Fruit fly (Drosophila melanogaster) whole organism, prepupa: ENCODE data around the gene Usp5.

ENCODE experiments used
- Blimp-1 ChIP-seq: fragments of 200-800 bp; sonication (Bioruptor generic); optimal IDR thresholded peaks from 3 replicates; lab custom pipeline; 2017; ENCODE audit warnings: missing biosample characterization, missing genetic modification characterization, mild to moderate bottlenecking, moderate library complexity, missing genetic modification reagents
- CG10631 ChIP-seq: fragments of 200-800 bp; sonication (Bioruptor generic); optimal IDR thresholded peaks from 2 replicates; lab custom pipeline; 2016; ENCODE audit warnings: missing biosample characterization, missing genetic modification characterization
- CG11762 ChIP-seq: fragments of 200-800 bp; sonication (Bioruptor generic); optimal IDR thresholded peaks from 3 replicates; lab custom pipeline; 2016; ENCODE audit warnings: missing biosample characterization, missing genetic modification characterization; ENCODE audit not compliant: insufficient read depth
- CG15336 ChIP-seq: fragments of 200-800 bp; sonication (Bioruptor generic); IDR thresholded peaks from 2 replicates; pipeline ENCODE4 v1.3.6; 2022; ENCODE audit warnings: missing biosample characterization, missing genetic modification characterization
- CG3032 ChIP-seq: fragments of 200-800 bp; optimal IDR thresholded peaks from 2 replicates; lab custom pipeline; 2019; ENCODE audit warnings: missing biosample characterization, mild to moderate bottlenecking, missing genetic modification characterization, moderate library complexity
- CG31627 ChIP-seq: fragments of 200-800 bp; sonication (Bioruptor generic); optimal IDR thresholded peaks from 3 replicates; lab custom pipeline; 2016; ENCODE audit warnings: missing biosample characterization, missing genetic modification characterization
- CG32006 ChIP-seq: fragments of 200-800 bp; sonication (Bioruptor generic); optimal IDR thresholded peaks from 3 replicates; lab custom pipeline; 2017; ENCODE audit warnings: missing biosample characterization, mild to moderate bottlenecking, missing genetic modification characterization
- CG34406 ChIP-seq: fragments of 200-800 bp; sonication (Bioruptor generic); optimal IDR thresholded peaks from 3 replicates; lab custom pipeline; 2016; ENCODE audit warnings: missing biosample characterization, missing genetic modification characterization
- CG4318 ChIP-seq: fragments of 200-800 bp; sonication (Bioruptor generic); optimal IDR thresholded peaks from 3 replicates; lab custom pipeline; 2017; ENCODE audit warnings: missing biosample characterization, mild to moderate bottlenecking, missing genetic modification characterization
- CG6163 ChIP-seq: fragments of 200-800 bp; sonication (Bioruptor generic); IDR thresholded peaks from 3 replicates; pipeline ENCODE4 v1.3.6; 2022; ENCODE audit warnings: missing biosample characterization, missing genetic modification characterization
- CG6276 ChIP-seq: fragments of 200-800 bp; sonication (Bioruptor generic); optimal IDR thresholded peaks from 2 replicates; lab custom pipeline; 2017; ENCODE audit warnings: missing biosample characterization, mild to moderate bottlenecking, missing genetic modification characterization
- CG6792 ChIP-seq: fragments of 200-800 bp; sonication (Bioruptor generic); optimal IDR thresholded peaks from 3 replicates; lab custom pipeline; 2016; ENCODE audit warnings: missing biosample characterization, missing genetic modification characterization
- CG6808 ChIP-seq: fragments of 200-800 bp; sonication (Bioruptor generic); optimal IDR thresholded peaks from 3 replicates; lab custom pipeline; 2017; ENCODE audit warnings: missing biosample characterization, missing genetic modification characterization, mild to moderate bottlenecking, moderate library complexity, missing genetic modification reagents
- CG6854 ChIP-seq: fragments of 200-800 bp; sonication (Bioruptor generic); optimal IDR thresholded peaks from 2 replicates; lab custom pipeline; 2017; ENCODE audit warnings: missing biosample characterization, mild to moderate bottlenecking, missing genetic modification characterization
- CG7368 ChIP-seq: fragments of 200-800 bp; sonication (Bioruptor generic); optimal IDR thresholded peaks from 3 replicates; lab custom pipeline; 2016; ENCODE audit warnings: missing biosample characterization, missing genetic modification characterization
- CG8319 ChIP-seq: fragments of 200-800 bp; sonication (Bioruptor generic); optimal IDR thresholded peaks from 3 replicates; lab custom pipeline; 2016; ENCODE audit warnings: missing biosample characterization, missing genetic modification characterization
- CG9139 ChIP-seq: fragments of 200-800 bp; sonication (Bioruptor generic); optimal IDR thresholded peaks from 3 replicates; lab custom pipeline; 2017; ENCODE audit warnings: missing biosample characterization, mild to moderate bottlenecking, missing genetic modification characterization
- Eip75B ChIP-seq: fragments of 200-800 bp; sonication (Bioruptor generic); optimal IDR thresholded peaks from 3 replicates; lab custom pipeline; 2016; ENCODE audit warnings: missing biosample characterization, missing genetic modification characterization
- Eip78C ChIP-seq: fragments of 200-800 bp; sonication (Bioruptor generic); peaks from one replicate; lab custom pipeline; 2016; ENCODE audit warnings: missing biosample characterization, missing genetic modification characterization
- Eip93F ChIP-seq: fragments of 200-800 bp; sonication (Bioruptor generic); optimal IDR thresholded peaks from 2 replicates; lab custom pipeline; 2016; ENCODE audit warnings: missing biosample characterization, mild to moderate bottlenecking, missing genetic modification characterization
- Ets21C ChIP-seq: fragments of 200-800 bp; sonication (Bioruptor generic); optimal IDR thresholded peaks from 3 replicates; lab custom pipeline; 2016; ENCODE audit warnings: missing biosample characterization, missing genetic modification characterization
- Hr39 ChIP-seq: fragments of 200-800 bp; sonication (Bioruptor generic); optimal IDR thresholded peaks from 2 replicates; lab custom pipeline; 2016; ENCODE audit warnings: missing biosample characterization, missing genetic modification characterization
- Hr4 ChIP-seq: fragments of 200-800 bp; sonication (Bioruptor generic); optimal IDR thresholded peaks from 3 replicates; lab custom pipeline; 2016; ENCODE audit warnings: missing biosample characterization, missing genetic modification characterization
- Lpt ChIP-seq: fragments of 200-800 bp; sonication (Bioruptor generic); optimal IDR thresholded peaks from 3 replicates; lab custom pipeline; 2016; ENCODE audit warnings: missing biosample characterization, missing genetic modification characterization
- Met ChIP-seq: fragments of 200-800 bp; sonication (Bioruptor generic); optimal IDR thresholded peaks from 3 replicates; lab custom pipeline; 2016; ENCODE audit warnings: missing biosample characterization, missing genetic modification characterization
- Smox ChIP-seq: fragments of 200-800 bp; sonication (Bioruptor generic); optimal IDR thresholded peaks from 3 replicates; lab custom pipeline; 2016; ENCODE audit warnings: missing biosample characterization, missing genetic modification characterization
- Sox102F ChIP-seq: fragments of 200-800 bp; sonication (Bioruptor generic); optimal IDR thresholded peaks from 2 replicates; lab custom pipeline; 2016; ENCODE audit warnings: missing biosample characterization, mild to moderate bottlenecking, missing genetic modification characterization
- Sox14 ChIP-seq: fragments of 200-800 bp; sonication (Bioruptor generic); optimal IDR thresholded peaks from 3 replicates; lab custom pipeline; 2016; ENCODE audit warnings: missing biosample characterization, missing genetic modification characterization
- Sox15 ChIP-seq: fragments of 200-800 bp; sonication (Bioruptor generic); optimal IDR thresholded peaks from 3 replicates; lab custom pipeline; 2016; ENCODE audit warnings: missing biosample characterization, missing genetic modification characterization
- acj6 ChIP-seq: fragments of 200-800 bp; sonication (Bioruptor generic); optimal IDR thresholded peaks from 3 replicates; lab custom pipeline; 2016; ENCODE audit warnings: missing biosample characterization, missing genetic modification characterization
- cyc ChIP-seq: fragments of 200-800 bp; sonication (Bioruptor generic); optimal IDR thresholded peaks from 3 replicates; lab custom pipeline; 2016; ENCODE audit warnings: missing biosample characterization, missing genetic modification characterization
- dsx ChIP-seq: fragments of 200-800 bp; optimal IDR thresholded peaks from 3 replicates; lab custom pipeline; 2019; ENCODE audit warnings: missing biosample characterization, mild to moderate bottlenecking, missing genetic modification characterization, moderate library complexity; ENCODE audit not compliant: poor library complexity, severe bottlenecking
- eg ChIP-seq: fragments of 200-800 bp; sonication (Bioruptor generic); IDR thresholded peaks from 3 replicates; pipeline ENCODE4 v1.3.6; 2022; ENCODE audit warnings: missing biosample characterization, missing genetic modification characterization
- esn ChIP-seq: fragments of 200-800 bp; sonication (Bioruptor generic); optimal IDR thresholded peaks from 2 replicates; lab custom pipeline; 2016; ENCODE audit warnings: missing biosample characterization, mild to moderate bottlenecking, missing genetic modification characterization, moderate library complexity
- fkh ChIP-seq: fragments of 200-800 bp; sonication (Bioruptor generic); optimal IDR thresholded peaks from 3 replicates; lab custom pipeline; 2017; ENCODE audit warnings: missing biosample characterization, mild to moderate bottlenecking, missing genetic modification characterization, moderate library complexity
- lz ChIP-seq: fragments of 200-800 bp; sonication (Bioruptor generic); optimal IDR thresholded peaks from 3 replicates; lab custom pipeline; 2016; ENCODE audit warnings: missing biosample characterization, missing genetic modification characterization
- pdm3 ChIP-seq: fragments of 200-800 bp; sonication (Bioruptor generic); optimal IDR thresholded peaks from 3 replicates; lab custom pipeline; 2016; ENCODE audit warnings: missing biosample characterization, missing genetic modification characterization
- salr ChIP-seq, 2 experiments: fragments of 200-800 bp; sonication (Bioruptor generic); optimal IDR thresholded peaks; 3 replicates each; lab custom pipeline; 2016 to 2018; ENCODE audit warnings: missing biosample characterization in 2 of 2, missing genetic modification characterization in 2 of 2, mild to moderate bottlenecking in 1 of 2
- ss ChIP-seq, 2 experiments: fragments of 200-800 bp; sonication (Bioruptor generic); optimal IDR thresholded peaks; 2 replicates in 1 of 2; 3 replicates in 1 of 2; lab custom pipeline; 2017 to 2018; ENCODE audit warnings: mild to moderate bottlenecking in 2 of 2, missing biosample characterization in 2 of 2, missing genetic modification characterization in 2 of 2, moderate library complexity in 1 of 2
- svp ChIP-seq: fragments of 200-800 bp; sonication (Bioruptor generic); peaks from one replicate; lab custom pipeline; 2016; ENCODE audit warnings: missing biosample characterization, missing genetic modification characterization
- topi ChIP-seq: fragments of 200-800 bp; sonication (Bioruptor generic); optimal IDR thresholded peaks from 3 replicates; lab custom pipeline; 2016; ENCODE audit warnings: missing biosample characterization, missing genetic modification characterization
- vri ChIP-seq: fragments of 200-800 bp; sonication (Bioruptor generic); optimal IDR thresholded peaks from 3 replicates; lab custom pipeline; 2016; ENCODE audit warnings: missing biosample characterization, mild to moderate bottlenecking, missing genetic modification characterization

Gene Usp5

dm6 chr3L:3148125-3149059 lies at the start of gene Usp5, which contains the start of gene BtbVII (continued):
- TF ChIP-seq fkh (GFP tag; lab: Kevin White, UChicago) = peak; percentile 94
- TF ChIP-seq Blimp-1 = no peak
- no peak for TF ChIP-seq CG9139 (GFP tag; lab: Kevin White, UChicago)
- TF ChIP-seq CG34406 (GFP tag; lab: Kevin White, UChicago) = peak; percentile 55
- TF ChIP-seq CG3032 (tag; lab: Kevin White, UChicago) = peak; percentile 39
- TF ChIP-seq CG15336 = 0 out of 2 replicates have a peak, but pooled peaks have one; percentile 14
- no peak for TF ChIP-seq CG4318 (GFP tag; lab: Kevin White, UChicago)
- peak; percentile 68 for TF ChIP-seq Met (GFP tag; lab: Kevin White, UChicago)
- TF ChIP-seq dsx (GFP tag; lab: Kevin White, UChicago) = peak; percentile 17
- peak; percentile 60 for TF ChIP-seq Ets21C (GFP tag; lab: Kevin White, UChicago)

DNA sequence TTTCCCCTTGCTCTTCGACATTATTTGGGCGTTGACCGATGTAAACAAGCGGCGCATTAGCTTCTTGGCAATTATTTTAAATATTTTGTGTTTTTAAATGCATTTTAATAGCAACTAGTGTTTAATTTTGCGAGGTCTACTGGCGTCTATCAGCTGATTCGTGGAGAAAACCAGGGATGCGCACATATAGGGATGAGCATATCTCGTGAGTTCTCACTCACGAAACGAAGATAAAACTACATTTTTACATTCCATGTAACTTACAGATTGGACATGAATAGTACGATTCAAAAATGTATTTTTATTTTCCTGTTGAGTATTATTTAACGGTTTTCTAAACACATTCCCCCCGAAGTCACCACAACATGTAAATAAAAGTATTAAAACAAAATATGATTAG lies 49.3 kb upstream of the Usp5 start, which contains the start of gene CG14966:
CG14966 (minus strand) TSS at position 168 of the 400 bp plus-strand sequence.
- TF ChIP-seq Sox14 (GFP tag; lab: Kevin White, UChicago) = peak; percentile 29
- peak; percentile 38 for TF ChIP-seq lz (GFP tag; lab: Kevin White, UChicago)
- peak; percentile 26 for TF ChIP-seq CG6854 (GFP tag; lab: Kevin White, UChicago)
- TF ChIP-seq ss (GFP tag; optimal IDR thresholded peaks at IDR 0.05; lab: Kevin White, UChicago) = peak in 1 of 2 experiments; percentile 23
- TF ChIP-seq Hr39 (GFP tag; lab: Kevin White, UChicago) = peak; percentile 20
- TF ChIP-seq CG6808 (GFP tag; lab: Kevin White, UChicago) = peak; percentile 3
- peak; percentile 33 for TF ChIP-seq topi (GFP tag; lab: Kevin White, UChicago)
- TF ChIP-seq CG6163 (GFP tag; lab: Robert Waterston, UW) = no peak
- peak; percentile 65 for TF ChIP-seq svp (GFP tag; lab: Kevin White, UChicago)
- peak; percentile 28 for TF ChIP-seq CG31627 (GFP tag; lab: Kevin White, UChicago)
- TF ChIP-seq dsx (GFP tag; lab: Kevin White, UChicago) = peak; percentile 9
- peak; percentile 5 for TF ChIP-seq Ets21C (GFP tag; lab: Kevin White, UChicago)
- TF ChIP-seq cyc = peak; percentile 17
- TF ChIP-seq Eip78C = peak; percentile 56
- no peak for TF ChIP-seq CG6276 (GFP tag; lab: Kevin White, UChicago)
- TF ChIP-seq Smox (GFP tag; lab: Kevin White, UChicago) = peak; percentile 31
- peak; percentile 45 for TF ChIP-seq esn
- peak; percentile 26 for TF ChIP-seq pdm3 (GFP tag; lab: Kevin White, UChicago)
- no peak for TF ChIP-seq CG4318 (GFP tag; lab: Kevin White, UChicago)
- no peak for TF ChIP-seq Sox102F (GFP tag; lab: Kevin White, UChicago)

dm6 chr3L:3194059-3194458 lies 45.9 kb upstream of the Usp5 start:
- TF ChIP-seq Eip93F (GFP tag; lab: Kevin White, UChicago) (peak; percentile 93), Eip75B (peak; percentile 96), CG10631 (peak; percentile 98), acj6 (peak; percentile 97), esn (peak; percentile 98), ss (GFP tag; optimal IDR thresholded peaks at IDR 0.05; lab: Kevin White, UChicago) (peak; percentile 69 to 83), Sox14 (GFP tag; lab: Kevin White, UChicago) (peak; percentile 94), CG7368 (GFP tag; lab: Kevin White, UChicago) (peak; percentile 97), cyc (peak; percentile 95), Lpt (GFP tag; lab: Kevin White, UChicago) (peak; percentile 96), eg (GFP tag; lab: Robert Waterston, UW) (peak; percentile 99), Met (GFP tag; lab: Kevin White, UChicago) (peak; percentile 97), vri (GFP tag; lab: Kevin White, UChicago) (peak; percentile 94), topi (GFP tag; lab: Kevin White, UChicago) (peak; percentile 96), Hr39 (GFP tag; lab: Kevin White, UChicago) (peak; percentile 92), CG4318 (GFP tag; lab: Kevin White, UChicago) (peak; percentile 94), Sox15 (GFP tag; lab: Kevin White, UChicago) (peak; percentile 88), svp (GFP tag; lab: Kevin White, UChicago) (peak; percentile 97), Hr4 (GFP tag; lab: Kevin White, UChicago) (peak; percentile 96), CG6276 (GFP tag; lab: Kevin White, UChicago) (peak; percentile 98), CG8319 (GFP tag; lab: Kevin White, UChicago) (peak; percentile 94), salr (GFP tag; optimal IDR thresholded peaks at IDR 0.05; lab: Kevin White, UChicago) (peak; percentile 89 to 97), CG9139 (GFP tag; lab: Kevin White, UChicago) (peak; percentile 85), CG6792 (GFP tag; lab: Kevin White, UChicago) (peak; percentile 95), CG11762 (peak; percentile 97), CG6854 (GFP tag; lab: Kevin White, UChicago) (peak; percentile 74), Ets21C (GFP tag; lab: Kevin White, UChicago) (peak; percentile 82), CG32006 (GFP tag; lab: Kevin White, UChicago) (peak; percentile 99)
